Worm (Caenorhabditis elegans) whole organism, mixed stage, embryonic: ENCODE data around the gene sma-5.

ENCODE experiments used
- cnd-1 ChIP-seq: fragments of 200-800 bp; sonication (Bioruptor generic); optimal IDR thresholded peaks from 2 replicates; lab custom pipeline; 2018; ENCODE audit warnings: mild to moderate bottlenecking, missing genetic modification characterization, missing compliant biosample characterization
- elt-3 ChIP-seq: fragments of 150-350 bp; optimal IDR thresholded peaks from 2 replicates; lab custom pipeline; 2014; ENCODE audit warnings: missing biosample characterization, missing genetic modification characterization
- lsy-2 ChIP-seq: fragments of 150-350 bp; optimal IDR thresholded peaks from 2 replicates; lab custom pipeline; 2014; ENCODE audit warnings: missing biosample characterization, missing genetic modification characterization
- nhr-237 ChIP-seq: fragments of 150-350 bp; optimal IDR thresholded peaks from 2 replicates; lab custom pipeline; 2014; ENCODE audit warnings: missing biosample characterization, missing genetic modification characterization
- nhr-28 ChIP-seq: fragments of 150-350 bp; optimal IDR thresholded peaks from 2 replicates; lab custom pipeline; 2014; ENCODE audit warnings: missing biosample characterization, missing genetic modification characterization
- nhr-76 ChIP-seq: sonication (generic microtip); optimal IDR thresholded peaks from 2 replicates; lab custom pipeline; 2017; ENCODE audit warnings: missing biosample characterization, missing genetic modification characterization
- pha-4 ChIP-seq: fragments of 150-350 bp; optimal IDR thresholded peaks from 2 replicates; lab custom pipeline; 2018; ENCODE audit warnings: missing biosample characterization, missing genetic modification reagents, missing genetic modification characterization
- snpc-4 ChIP-seq: fragments of 150-350 bp; optimal IDR thresholded peaks from 2 replicates; lab custom pipeline; 2014; ENCODE audit warnings: missing biosample characterization, missing genetic modification characterization
- unc-39 ChIP-seq: fragments of 150-350 bp; optimal IDR thresholded peaks from 2 replicates; lab custom pipeline; 2014; ENCODE audit warnings: missing biosample characterization, missing genetic modification characterization
- unc-62 ChIP-seq: fragments of 150-350 bp; optimal IDR thresholded peaks from 2 replicates; lab custom pipeline; 2014; ENCODE audit warnings: missing biosample characterization, missing genetic modification reagents, missing genetic modification characterization
- ztf-11 ChIP-seq: fragments of 150-350 bp; optimal IDR thresholded peaks from 2 replicates; lab custom pipeline; 2014; ENCODE audit warnings: missing biosample characterization, missing genetic modification characterization

ce11 chrX:11983576-11984061 is 21.7 kb downstream of the sma-5 start, which contains the start of gene C49F5.3:
- TF ChIP-seq nhr-76 (tag; lab: Kevin White, UChicago) (no peak), unc-62 (GFP tag; lab: Kevin White, UChicago) (no peak), nhr-28 (tag; lab: Kevin White, UChicago) (no peak), unc-39 (tag; lab: Kevin White, UChicago) (no peak), nhr-237 (no peak), elt-3 (tag; lab: Kevin White, UChicago) (no peak), cnd-1 (tag; lab: Kevin White, UChicago) (no peak), lsy-2 (tag; lab: Kevin White, UChicago) (no peak), ztf-11 (tag; lab: Kevin White, UChicago) (no peak), pha-4 (no peak), snpc-4 (tag; lab: Kevin White, UChicago) (no peak)
